Fruit fly (Drosophila melanogaster): Measurements from ENCODE around the gene Hel89B.

Gene Hel89B

dm6 chr3R:15927172-15927571, 45.9 kb upstream of the Hel89B start (continued):
- TF ChIP-seq CG2889 (GFP tag; IDR thresholded peaks at IDR 0.05) (no peak), Myb (GFP tag; optimal IDR thresholded peaks at IDR 0.05) (no peak), Meics (GFP tag; optimal IDR thresholded peaks at IDR 0.05) (peak; percentile 52), unc-4 (GFP tag; IDR thresholded peaks at IDR 0.05; ENCODE audit: partially characterized antibody) (no peak), CG1647 (GFP tag; optimal IDR thresholded peaks at IDR 0.05) (no peak), CG4617 (GFP tag; optimal IDR thresholded peaks at IDR 0.05; ENCODE audit: borderline replicate concordance) (no peak), insv (GFP tag; optimal IDR thresholded peaks at IDR 0.05) (no peak), sug (tag; optimal IDR thresholded peaks at IDR 0.05) (no peak), CHES-1-like (GFP tag; optimal IDR thresholded peaks at IDR 0.05) (no peak), CG8359 (GFP tag; optimal IDR thresholded peaks at IDR 0.05; ENCODE audit: borderline replicate concordance) (no peak), CG11723 (GFP tag; optimal IDR thresholded peaks at IDR 0.05) (no peak), CG3838 (GFP tag; optimal IDR thresholded peaks at IDR 0.05) (no peak), sens (GFP tag) (peak; percentile 89), ato (GFP tag; IDR thresholded peaks at IDR 0.05; ENCODE audit: partially characterized antibody) (no peak), GATAe (GFP tag; conservative IDR thresholded peaks at IDR 0.05) (no peak), Atf6 (GFP tag; IDR thresholded peaks at IDR 0.05) (no peak), hbn (GFP tag; IDR thresholded peaks at IDR 0.05; ENCODE audit: partially characterized antibody) (no peak), gt (GFP tag; IDR thresholded peaks at IDR 0.05) (no peak), CG15269 (tag; optimal IDR thresholded peaks at IDR 0.05) (peak; percentile 47), Tbp (GFP tag; optimal IDR thresholded peaks at IDR 0.05) (no peak)

- TF ChIP-seq dan (GFP tag; IDR thresholded peaks at IDR 0.05) (no peak), p53 (GFP tag; optimal IDR thresholded peaks at IDR 0.05) (no peak), danr (GFP tag; IDR thresholded peaks at IDR 0.05) (no peak), dati (GFP tag; IDR thresholded peaks at IDR 0.05) (no peak), gcm (GFP tag; optimal IDR thresholded peaks at IDR 0.05) (no peak), Dbx (GFP tag; IDR thresholded peaks at IDR 0.05) (no peak), fru (optimal IDR thresholded peaks at IDR 0.05) (no peak), oc (tag; optimal IDR thresholded peaks at IDR 0.05) (peak; percentile 9), sd (tag; optimal IDR thresholded peaks at IDR 0.05) (peak; percentile 32), CG7786 (GFP tag; optimal IDR thresholded peaks at IDR 0.05) (no peak), Awh (GFP tag; IDR thresholded peaks at IDR 0.05) (peak; percentile 22; the same call in 1 of the 2 replicates), chinmo (GFP tag; IDR thresholded peaks at IDR 0.05; ENCODE audit: partially characterized antibody) (no peak), sna (GFP tag; IDR thresholded peaks at IDR 0.05; ENCODE audit: partially characterized antibody) (no peak), CG8359 (GFP tag; optimal IDR thresholded peaks at IDR 0.05; ENCODE audit: borderline replicate concordance) (no peak), dmrt11E (tag; optimal IDR thresholded peaks at IDR 0.05) (no peak), CG14710 (tag; optimal IDR thresholded peaks at IDR 0.05) (no peak), schlank (tag; optimal IDR thresholded peaks at IDR 0.05) (no peak), CG16863 (GFP tag; optimal IDR thresholded peaks at IDR 0.05) (no peak), pan (optimal IDR thresholded peaks at IDR 0.05) (no peak), pan (GFP tag; optimal IDR thresholded peaks at IDR 0.05 in 1 of 2, IDR thresholded peaks at IDR 0.05 in 1 of 2) (no peak), inv (GFP tag; IDR thresholded peaks at IDR 0.05; ENCODE audit: partially characterized antibody) (no peak), cad (GFP tag; optimal IDR thresholded peaks at IDR 0.05) (no peak), sisA (GFP tag; IDR thresholded peaks at IDR 0.05) (no peak), Dek (tag; optimal IDR thresholded peaks at IDR 0.05) (no peak), vvl (GFP tag; IDR thresholded peaks at IDR 0.05) (peak; percentile 89), twi (tag; optimal IDR thresholded peaks at IDR 0.05) (no peak), gsb-n (tag; optimal IDR thresholded peaks at IDR 0.05) (peak; percentile 22), CG10274 (GFP tag; optimal IDR thresholded peaks at IDR 0.05) (no peak), CG13894 (tag; optimal IDR thresholded peaks at IDR 0.05) (no peak), CG14050 (GFP tag; IDR thresholded peaks at IDR 0.05) (no peak), HLHmδ (GFP tag; optimal IDR thresholded peaks at IDR 0.05) (no peak), CG10462 (GFP tag; optimal IDR thresholded peaks at IDR 0.05) (no peak), CG11695 (GFP tag; IDR thresholded peaks at IDR 0.05) (no peak), onecut (GFP tag; IDR thresholded peaks at IDR 0.05) (no peak)
Observed at dm6 chr3R:15928127-15928526, 45.0 kb upstream of the Hel89B start.
